Fruit fly (Drosophila melanogaster): ENCODE data around the gene CG3191.

CG3191 gene

DNA sequence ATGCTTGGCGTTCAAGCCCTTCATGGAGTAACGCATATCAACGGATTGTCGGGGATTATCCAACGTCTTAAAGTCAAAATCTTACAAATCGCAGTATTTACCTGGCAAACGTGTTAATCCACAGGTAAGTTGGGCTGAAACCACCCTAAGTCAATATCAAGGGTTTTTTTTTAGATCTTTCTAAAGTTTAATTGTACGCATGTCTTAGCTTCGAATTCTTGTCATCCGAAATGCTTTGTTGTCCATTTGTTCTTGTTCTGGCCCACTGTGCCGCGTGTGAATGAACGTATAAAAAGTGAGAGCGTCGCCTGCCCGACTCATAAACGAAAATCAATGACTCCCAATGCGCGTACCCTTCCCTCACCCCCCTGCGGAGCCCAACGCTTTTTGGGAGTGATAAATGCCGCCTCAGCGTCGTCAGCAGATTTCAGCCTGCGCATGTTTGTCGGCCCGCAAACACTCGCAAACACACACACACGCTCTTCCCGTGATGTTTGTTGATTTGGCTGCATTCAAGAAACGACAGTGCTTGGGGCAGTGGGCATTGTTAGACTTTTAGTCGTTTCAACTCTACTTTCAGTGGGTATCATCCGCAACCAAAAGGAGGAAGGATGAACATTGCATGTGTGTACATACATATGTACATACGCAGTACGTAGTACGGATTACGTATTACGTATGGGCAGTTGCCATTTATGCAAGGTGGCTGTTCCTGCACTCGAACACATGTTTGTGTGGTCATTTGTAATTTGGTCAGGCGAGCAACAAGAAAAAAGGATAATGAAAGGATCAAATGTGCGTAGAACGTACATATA lies 44.6 kb upstream of the CG3191 start (continued):
- TF ChIP-seq Hr3 (GFP tag; optimal IDR thresholded peaks at IDR 0.05) (peak; percentile 91), sr (GFP tag; IDR thresholded peaks at IDR 0.05) (no peak), lbe (GFP tag; optimal IDR thresholded peaks at IDR 0.05) (peak; percentile 58), CG2199 (GFP tag; IDR thresholded peaks at IDR 0.05) (no peak), CG11247 (GFP tag; IDR thresholded peaks at IDR 0.05) (peak; percentile 62; the same call in 1 of the 2 replicates), CG31224 (GFP tag; IDR thresholded peaks at IDR 0.05) (peak; percentile 57), CG6765 (GFP tag; optimal IDR thresholded peaks at IDR 0.05) (peak; percentile 82), CG8924 (tag; optimal IDR thresholded peaks at IDR 0.05) (peak; percentile 96), CG4360 (GFP tag; IDR thresholded peaks at IDR 0.05) (no peak), corto (GFP tag; optimal IDR thresholded peaks at IDR 0.05) (no peak), CG3281 (GFP tag; optimal IDR thresholded peaks at IDR 0.05) (peak; percentile 93), psq (GFP tag; optimal IDR thresholded peaks at IDR 0.05) (peak; percentile 51), Vsx1 (GFP tag; optimal IDR thresholded peaks at IDR 0.05) (peak; percentile 78), ase (GFP tag; IDR thresholded peaks at IDR 0.05) (peak; percentile 66; the same call in 2 of the 3 replicates), zen2 (GFP tag; IDR thresholded peaks at IDR 0.05; ENCODE audit: partially characterized antibody) (no peak), nmo (GFP tag; optimal IDR thresholded peaks at IDR 0.05) (peak; percentile 97), CG2678 (tag; optimal IDR thresholded peaks at IDR 0.05) (peak; percentile 96), ERR (GFP tag; optimal IDR thresholded peaks at IDR 0.05) (peak; percentile 85), CG14965 (GFP tag; optimal IDR thresholded peaks at IDR 0.05; ENCODE audit: borderline replicate concordance) (peak; percentile 72), bcd (GFP tag; optimal IDR thresholded peaks at IDR 0.05) (peak; percentile 95), CG17802 (tag; optimal IDR thresholded peaks at IDR 0.05) (peak; percentile 68), Gug (GFP tag; IDR thresholded peaks at IDR 0.05) (peak; percentile 76), btn (GFP tag; optimal IDR thresholded peaks at IDR 0.05) (peak; percentile 88), Deaf1 (tag; optimal IDR thresholded peaks at IDR 0.05) (peak; percentile 72), gcm2 (GFP tag; optimal IDR thresholded peaks at IDR 0.05) (peak; percentile 72), CG12104 (GFP tag; optimal IDR thresholded peaks at IDR 0.05) (peak; percentile 92), gro (GFP tag; optimal IDR thresholded peaks at IDR 0.05) (peak; percentile 90), kah (GFP tag; optimal IDR thresholded peaks at IDR 0.05) (peak; percentile 88), CG18476 (GFP tag; optimal IDR thresholded peaks at IDR 0.05) (peak; percentile 90), pnt (GFP tag; optimal IDR thresholded peaks at IDR 0.05) (peak; percentile 92), CG16779 (GFP tag; IDR thresholded peaks at IDR 0.05) (no peak), fu2 (GFP tag; optimal IDR thresholded peaks at IDR 0.05) (peak; percentile 93), CG6683 (GFP tag; optimal IDR thresholded peaks at IDR 0.05) (peak; percentile 79), CG18764 (GFP tag; optimal IDR thresholded peaks at IDR 0.05) (peak; percentile 86), Dp (GFP tag; optimal IDR thresholded peaks at IDR 0.05) (no peak), Ada2b (GFP tag; IDR thresholded peaks at IDR 0.05) (peak; percentile 70), CG4328 (GFP tag; optimal IDR thresholded peaks at IDR 0.05) (peak; percentile 87), otp (GFP tag; IDR thresholded peaks at IDR 0.05) (no peak), CG7786 (GFP tag; optimal IDR thresholded peaks at IDR 0.05) (peak; percentile 96), HLH4C (GFP tag; IDR thresholded peaks at IDR 0.05; ENCODE audit: partially characterized antibody) (no peak), Dfd (GFP tag; optimal IDR thresholded peaks at IDR 0.05) (no peak), Hey (tag; optimal IDR thresholded peaks at IDR 0.05) (peak; percentile 65), Aef1 (GFP tag; IDR thresholded peaks at IDR 0.05) (peak; percentile 67), kni (GFP tag; optimal IDR thresholded peaks at IDR 0.05) (peak; percentile 83), vvl (GFP tag; IDR thresholded peaks at IDR 0.05) (peak; percentile 77), CG32532 (GFP tag; IDR thresholded peaks at IDR 0.05) (peak; percentile 77), slou (GFP tag; optimal IDR thresholded peaks at IDR 0.05) (peak; percentile 77), bab2 (GFP tag; optimal IDR thresholded peaks at IDR 0.05) (peak; percentile 91), CG1647 (GFP tag; optimal IDR thresholded peaks at IDR 0.05) (peak; percentile 85), Mes4 (GFP tag; optimal IDR thresholded peaks at IDR 0.05) (peak; percentile 93)

Measured in whole organism, embryonic.